Fruit fly (Drosophila melanogaster) whole organism, embryonic: ENCODE results near the gene Cpr73D.

ENCODE experiments used
- CG10543 ChIP-seq: fragments of 200-800 bp; sonication (Bioruptor generic); optimal IDR thresholded peaks from 3 replicates; lab custom pipeline; 2017; ENCODE audit warnings: missing biosample characterization, mild to moderate bottlenecking, missing genetic modification characterization, moderate library complexity
- CG10565 ChIP-seq: fragments of 200-800 bp; sonication (Bioruptor generic); optimal IDR thresholded peaks from 3 replicates; lab custom pipeline; 2016; ENCODE audit warnings: missing biosample characterization, mild to moderate bottlenecking, missing genetic modification characterization
- CG11695 ChIP-seq: fragments of 200-800 bp; sonication (Bioruptor generic); IDR thresholded peaks from 3 replicates; pipeline ENCODE4 v1.3.6; 2022; ENCODE audit warnings: missing biosample characterization, missing genetic modification characterization
- CG12071 ChIP-seq: fragments of 200-800 bp; sonication (Bioruptor generic); optimal IDR thresholded peaks from 3 replicates; lab custom pipeline; 2018; ENCODE audit warnings: missing biosample characterization, mild to moderate bottlenecking, missing genetic modification characterization
- CG12659 ChIP-seq: fragments of 200-800 bp; sonication (Bioruptor generic); optimal IDR thresholded peaks from 3 replicates; lab custom pipeline; 2017; ENCODE audit warnings: mild to moderate bottlenecking, missing biosample characterization, missing genetic modification reagents, missing genetic modification characterization
- CG12769 ChIP-seq: fragments of 200-800 bp; sonication (Bioruptor generic); optimal IDR thresholded peaks from 2 replicates; lab custom pipeline; 2019; ENCODE audit warnings: missing biosample characterization, mild to moderate bottlenecking, missing genetic modification characterization, moderate library complexity
- CG14667 ChIP-seq: fragments of 200-800 bp; sonication (Bioruptor generic); IDR thresholded peaks from 2 replicates; pipeline ENCODE4 v1.3.6; 2022; ENCODE audit warnings: missing biosample characterization, missing genetic modification characterization
- CG17328 ChIP-seq: fragments of 200-800 bp; sonication (Bioruptor generic); IDR thresholded peaks from 2 replicates; pipeline ENCODE4 v1.3.6; 2022; ENCODE audit warnings: missing biosample characterization, missing genetic modification characterization
- CG17829 ChIP-seq: fragments of 200-800 bp; optimal IDR thresholded peaks from 2 replicates; lab custom pipeline; 2019; ENCODE audit warnings: missing biosample characterization, mild to moderate bottlenecking, missing genetic modification characterization, moderate library complexity
- CG18619 ChIP-seq: fragments of 200-800 bp; sonication (Bioruptor generic); optimal IDR thresholded peaks from 3 replicates; lab custom pipeline; 2017; ENCODE audit warnings: missing biosample characterization, mild to moderate bottlenecking, missing genetic modification characterization
- CG30020 ChIP-seq: fragments of 200-800 bp; optimal IDR thresholded peaks from 2 replicates; lab custom pipeline; 2019; ENCODE audit warnings: missing biosample characterization, mild to moderate bottlenecking, missing genetic modification characterization, moderate library complexity
- CG32767 ChIP-seq: fragments of 200-800 bp; sonication (Bioruptor generic); IDR thresholded peaks from 2 replicates; pipeline ENCODE4 v1.3.6; 2022; ENCODE audit warnings: missing biosample characterization, missing genetic modification characterization
- CG4617 ChIP-seq: fragments of 200-800 bp; sonication (Bioruptor generic); optimal IDR thresholded peaks from 3 replicates; lab custom pipeline; 2016; ENCODE audit warnings: missing biosample characterization, missing genetic modification characterization, borderline replicate concordance
- CG6854 ChIP-seq: fragments of 200-800 bp; sonication (Bioruptor generic); optimal IDR thresholded peaks from 3 replicates; lab custom pipeline; 2017; ENCODE audit warnings: missing biosample characterization, mild to moderate bottlenecking, missing genetic modification characterization
- CG7357 ChIP-seq: fragments of 200-800 bp; sonication (Bioruptor generic); IDR thresholded peaks from 3 replicates; pipeline ENCODE4 v1.3.6; 2022; ENCODE audit warnings: missing biosample characterization, missing genetic modification characterization
- CG7987 ChIP-seq: fragments of 200-800 bp; sonication (Bioruptor generic); optimal IDR thresholded peaks from 2 replicates; lab custom pipeline; 2018; ENCODE audit warnings: missing biosample characterization, mild to moderate bottlenecking, missing genetic modification characterization, moderate library complexity
- CHES-1-like ChIP-seq: fragments of 200-800 bp; sonication (Bioruptor generic); optimal IDR thresholded peaks from 2 replicates; lab custom pipeline; 2016; ENCODE audit warnings: missing biosample characterization, missing genetic modification characterization
- E2f2 ChIP-seq: fragments of 200-800 bp; sonication (Bioruptor generic); IDR thresholded peaks from 2 replicates; pipeline ENCODE4 v1.3.6; 2022; ENCODE audit warnings: missing biosample characterization, missing genetic modification characterization
- Hr78 ChIP-seq, 2 experiments: fragments of 200-800 bp in 1 of 2; fragments of >200 bp in 1 of 2; sonication (Bioruptor generic) in 1 of 2; optimal IDR thresholded peaks; 2 replicates each; lab custom pipeline; 2017 to 2019; ENCODE audit warnings: missing biosample characterization in 2 of 2, missing genetic modification characterization in 2 of 2, mild to moderate bottlenecking in 1 of 2, moderate library complexity in 1 of 2
- Mrtf ChIP-seq: fragments of 200-800 bp; sonication (Bioruptor generic); IDR thresholded peaks from 3 replicates; pipeline ENCODE4 v1.3.6; 2022; ENCODE audit warnings: missing biosample characterization, missing genetic modification characterization
- NfI ChIP-seq: fragments of 200-800 bp; sonication (Bioruptor generic); optimal IDR thresholded peaks from 3 replicates; lab custom pipeline; 2018; ENCODE audit warnings: missing biosample characterization, mild to moderate bottlenecking, missing genetic modification characterization, moderate library complexity
- PHDP ChIP-seq: fragments of 200-800 bp; sonication (Bioruptor generic); optimal IDR thresholded peaks from 3 replicates; lab custom pipeline; 2018; ENCODE audit warnings: missing biosample characterization, mild to moderate bottlenecking, missing genetic modification characterization, moderate library complexity
- Ptx1 ChIP-seq: fragments of 200-800 bp; sonication (Bioruptor generic); IDR thresholded peaks from 2 replicates; pipeline ENCODE4 v1.3.6; 2022; ENCODE audit warnings: missing biosample characterization, missing genetic modification characterization
- Tbp ChIP-seq: fragments of >200 bp; optimal IDR thresholded peaks from 2 replicates; lab custom pipeline; 2018; ENCODE audit warnings: missing biosample characterization, missing genetic modification characterization
- Trl ChIP-seq, 3 experiments: fragments of >200 bp in 2 of 3; fragments of 200-800 bp in 1 of 3; sonication (Bioruptor generic) in 1 of 3; optimal IDR thresholded peaks; 2 replicates in 1 of 3; 3 replicates in 2 of 3; lab custom pipeline; 2016 to 2017; ENCODE audit warnings: missing biosample characterization in 1 of 3, missing genetic modification characterization in 1 of 3
- Xbp1 ChIP-seq: fragments of 200-800 bp; sonication (Bioruptor generic); optimal IDR thresholded peaks from 3 replicates; lab custom pipeline; 2016; ENCODE audit warnings: missing biosample characterization, mild to moderate bottlenecking, missing genetic modification characterization
- ac ChIP-seq: fragments of 200-800 bp; sonication (Bioruptor generic); optimal IDR thresholded peaks from 3 replicates; lab custom pipeline; 2017; ENCODE audit warnings: missing biosample characterization, mild to moderate bottlenecking, missing genetic modification characterization
- cato ChIP-seq: fragments of 200-800 bp; sonication (Bioruptor generic); optimal IDR thresholded peaks from 2 replicates; lab custom pipeline; 2016; ENCODE audit warnings: missing biosample characterization, missing genetic modification characterization, borderline replicate concordance
- chinmo ChIP-seq: fragments of 200-800 bp; sonication (Bioruptor generic); IDR thresholded peaks from 4 replicates; pipeline ENCODE4 v1.3.6; 2022; ENCODE audit warnings: missing biosample characterization, missing genetic modification characterization; ENCODE audit not compliant: partially characterized antibody
- dpn ChIP-seq, 2 experiments: fragments of 200-800 bp; sonication (Bioruptor generic); optimal IDR thresholded peaks; 3 replicates each; lab custom pipeline; 2016; ENCODE audit warnings: missing biosample characterization in 2 of 2, missing genetic modification characterization in 2 of 2
- ems ChIP-seq: fragments of 200-800 bp; sonication (Bioruptor generic); optimal IDR thresholded peaks from 3 replicates; lab custom pipeline; 2016; ENCODE audit warnings: missing biosample characterization, missing genetic modification characterization
- en ChIP-seq: fragments of 200-800 bp; sonication (Bioruptor generic); optimal IDR thresholded peaks from 2 replicates; lab custom pipeline; 2016; ENCODE audit warnings: missing biosample characterization, missing genetic modification characterization
- ewg ChIP-seq: fragments of 200-800 bp; sonication (Bioruptor generic); optimal IDR thresholded peaks from 3 replicates; lab custom pipeline; 2017; ENCODE audit warnings: mild to moderate bottlenecking, missing biosample characterization, missing genetic modification reagents, missing genetic modification characterization
- eyg ChIP-seq: fragments of 200-800 bp; sonication (Bioruptor generic); optimal IDR thresholded peaks from 3 replicates; lab custom pipeline; 2016; ENCODE audit warnings: missing biosample characterization, missing genetic modification characterization
- gce ChIP-seq: fragments of 200-800 bp; sonication (Bioruptor generic); IDR thresholded peaks from 3 replicates; pipeline ENCODE4 v1.3.6; 2022; ENCODE audit warnings: missing biosample characterization, missing genetic modification characterization
- gcm2 ChIP-seq: fragments of 200-800 bp; sonication (Bioruptor generic); optimal IDR thresholded peaks from 2 replicates; lab custom pipeline; 2016; ENCODE audit warnings: missing biosample characterization, missing genetic modification characterization
- hbn ChIP-seq: fragments of 200-800 bp; sonication (Bioruptor generic); IDR thresholded peaks from 2 replicates; pipeline ENCODE4 v1.3.6; 2022; ENCODE audit warnings: missing biosample characterization, missing genetic modification characterization; ENCODE audit not compliant: partially characterized antibody
- lilli ChIP-seq: fragments of 200-800 bp; sonication (Bioruptor generic); optimal IDR thresholded peaks from 3 replicates; lab custom pipeline; 2016; ENCODE audit warnings: missing biosample characterization, missing genetic modification characterization
- lmd ChIP-seq: fragments of 200-800 bp; sonication (Bioruptor generic); IDR thresholded peaks from 2 replicates; pipeline ENCODE4 v1.3.6; 2022; ENCODE audit warnings: missing biosample characterization, missing genetic modification characterization
- mld ChIP-seq: fragments of 200-800 bp; sonication (Bioruptor generic); IDR thresholded peaks from 3 replicates; pipeline ENCODE4 v1.3.6; 2022; ENCODE audit warnings: missing biosample characterization, missing genetic modification characterization; ENCODE audit not compliant: partially characterized antibody
- nerfin-2 ChIP-seq: fragments of 200-800 bp; sonication (Bioruptor generic); IDR thresholded peaks from 2 replicates; pipeline ENCODE4 v1.3.6; 2022; ENCODE audit warnings: missing biosample characterization, missing genetic modification characterization; ENCODE audit not compliant: partially characterized antibody
- p53 ChIP-seq: fragments of 200-800 bp; sonication (Bioruptor generic); optimal IDR thresholded peaks from 2 replicates; lab custom pipeline; 2016; ENCODE audit warnings: missing biosample characterization, missing genetic modification characterization
- pho ChIP-seq: fragments of 200-800 bp; sonication (Bioruptor generic); optimal IDR thresholded peaks from 2 replicates; lab custom pipeline; 2016; ENCODE audit warnings: missing biosample characterization, missing genetic modification characterization
- prd ChIP-seq, 3 experiments: fragments of >200 bp in 2 of 3; fragments of 200-800 bp in 1 of 3; sonication (Bioruptor generic) in 1 of 3; optimal IDR thresholded peaks in 2 of 3; IDR thresholded peaks in 1 of 3; 2 replicates in 2 of 3; 3 replicates in 1 of 3; pipeline versions ENCODE4 v1.3.6 to Lab custom; 2017 to 2022; ENCODE audit warnings: missing biosample characterization in 1 of 3, missing genetic modification characterization in 1 of 3
- repo ChIP-seq: fragments of 200-800 bp; sonication (Bioruptor generic); optimal IDR thresholded peaks from 2 replicates; lab custom pipeline; 2016; ENCODE audit warnings: missing biosample characterization, missing genetic modification characterization
- ro ChIP-seq: fragments of 200-800 bp; sonication (Bioruptor generic); IDR thresholded peaks from 2 replicates; pipeline ENCODE4 v1.3.6; 2022; ENCODE audit warnings: missing biosample characterization, missing genetic modification characterization
- run ChIP-seq: fragments of 200-800 bp; sonication (Bioruptor generic); optimal IDR thresholded peaks from 3 replicates; lab custom pipeline; 2018; ENCODE audit warnings: missing biosample characterization, mild to moderate bottlenecking, missing genetic modification characterization
- slp2 ChIP-seq: fragments of 200-800 bp; sonication (Bioruptor generic); optimal IDR thresholded peaks from 2 replicates; lab custom pipeline; 2016; ENCODE audit warnings: missing biosample characterization, missing genetic modification characterization
- sr ChIP-seq: fragments of 200-800 bp; sonication (Bioruptor generic); IDR thresholded peaks from 3 replicates; pipeline ENCODE4 v1.3.6; 2022; ENCODE audit warnings: missing biosample characterization, missing genetic modification characterization
- z ChIP-seq: fragments of 200-800 bp; sonication (Bioruptor generic); IDR thresholded peaks from 3 replicates; pipeline ENCODE4 v1.3.6; 2022; ENCODE audit warnings: missing biosample characterization, missing genetic modification characterization

Cpr73D gene

DNA sequence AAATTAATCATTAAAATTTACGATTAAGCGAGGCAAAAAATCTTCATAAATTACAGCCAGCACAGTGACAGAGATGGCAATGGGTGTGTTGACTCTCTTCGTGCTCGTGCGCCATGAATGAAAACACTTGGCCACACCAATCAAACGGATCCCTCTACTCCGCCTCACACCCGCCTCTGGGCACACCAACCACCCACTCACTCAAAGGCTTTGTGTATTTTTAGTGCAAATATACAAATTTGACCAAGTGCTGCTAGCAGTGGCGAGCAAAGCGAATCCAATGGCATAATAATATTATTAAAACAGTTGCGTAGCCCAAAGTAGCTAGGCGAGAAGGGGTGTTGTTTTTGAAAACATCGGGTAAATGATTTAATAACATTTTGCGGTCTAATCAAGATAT, 67.9 kb downstream of the Cpr73D start (continued):
- no peak for TF ChIP-seq CG14667 (GFP tag; lab: Robert Waterston, UW)
- no peak for TF ChIP-seq lilli (GFP tag; lab: Kevin White, UChicago)
- TF ChIP-seq p53 (GFP tag; lab: Kevin White, UChicago) = no peak
- no peak for TF ChIP-seq ems (GFP tag; lab: Kevin White, UChicago)
- no peak for TF ChIP-seq hbn (GFP tag; lab: Robert Waterston, UW)
- TF ChIP-seq gce = 0 out of 3 replicates have a peak, but pooled peaks have one; percentile 37
- TF ChIP-seq cato (GFP tag; lab: Kevin White, UChicago) = no peak
- TF ChIP-seq CG30020 (tag; lab: Kevin White, UChicago) = no peak
- peak; percentile 72; the same call in 2 of the 3 replicates for TF ChIP-seq sr (GFP tag; lab: Robert Waterston, UW)
- peak; percentile 7; the same call in 1 of the 2 replicates for TF ChIP-seq E2f2 (GFP tag; lab: Robert Waterston, UW)
- TF ChIP-seq CG32767 (GFP tag; lab: Robert Waterston, UW) = no peak
- no peak for TF ChIP-seq lmd (GFP tag; lab: Robert Waterston, UW)
- no peak for TF ChIP-seq CG6854 (GFP tag; lab: Kevin White, UChicago)
- TF ChIP-seq Trl (optimal IDR thresholded peaks at IDR 0.05; lab: Kevin White, UChicago) = no peak
- TF ChIP-seq Trl (GFP tag; optimal IDR thresholded peaks at IDR 0.05; lab: Kevin White, UChicago) = no peak
- no peak for TF ChIP-seq slp2 (GFP tag; lab: Kevin White, UChicago)
- TF ChIP-seq CG12659 (GFP tag; lab: Kevin White, UChicago) = no peak
- TF ChIP-seq prd (optimal IDR thresholded peaks at IDR 0.05; lab: Kevin White, UChicago) = no peak
- TF ChIP-seq prd (GFP tag; IDR thresholded peaks at IDR 0.05; lab: Robert Waterston, UW) = no peak
- no peak for TF ChIP-seq en (GFP tag; lab: Kevin White, UChicago)
- TF ChIP-seq CG18619 = no peak
- no peak for TF ChIP-seq dpn (GFP tag; optimal IDR thresholded peaks at IDR 0.05; lab: Kevin White, UChicago)
- TF ChIP-seq ac (GFP tag; lab: Kevin White, UChicago) = no peak
- peak; percentile 4 for TF ChIP-seq CG12071 (GFP tag; lab: Kevin White, UChicago)
- TF ChIP-seq gcm2 (GFP tag; lab: Kevin White, UChicago) = no peak
- no peak for TF ChIP-seq CHES-1-like (GFP tag; lab: Kevin White, UChicago)
- no peak for TF ChIP-seq Xbp1 (GFP tag; lab: Kevin White, UChicago)
- TF ChIP-seq ro = no peak
- no peak for TF ChIP-seq NfI
- no peak for TF ChIP-seq Hr78 (GFP tag; optimal IDR thresholded peaks at IDR 0.05; lab: Kevin White, UChicago)
- TF ChIP-seq run (tag; lab: Kevin White, UChicago) = no peak
- no peak for TF ChIP-seq repo (GFP tag; lab: Kevin White, UChicago)
- TF ChIP-seq CG10543 = no peak
- no peak for TF ChIP-seq CG10565 (GFP tag; lab: Kevin White, UChicago)
- no peak for TF ChIP-seq mld (GFP tag; lab: Robert Waterston, UW)
- TF ChIP-seq nerfin-2 = no peak
- no peak for TF ChIP-seq CG4617
- no peak for TF ChIP-seq eyg (GFP tag; lab: Kevin White, UChicago)
- no peak for TF ChIP-seq CG17328 (GFP tag; lab: Robert Waterston, UW)
- TF ChIP-seq Mrtf (GFP tag; lab: Robert Waterston, UW) = no peak
- no peak for TF ChIP-seq ewg (GFP tag; lab: Kevin White, UChicago)
- TF ChIP-seq Ptx1 (GFP tag; lab: Robert Waterston, UW) = no peak
- no peak for TF ChIP-seq Tbp (GFP tag; lab: Kevin White, UChicago)
- peak; percentile 5 for TF ChIP-seq CG7987
- TF ChIP-seq z (GFP tag; lab: Robert Waterston, UW) = no peak
- TF ChIP-seq CG17829 (tag; lab: Kevin White, UChicago) = no peak
- no peak for TF ChIP-seq pho
- no peak for TF ChIP-seq chinmo (GFP tag; lab: Robert Waterston, UW)
- no peak for TF ChIP-seq PHDP (tag; lab: Kevin White, UChicago)
- peak; percentile 57 for TF ChIP-seq CG12769
- TF ChIP-seq CG7357 (GFP tag; lab: Robert Waterston, UW) = no peak
- TF ChIP-seq CG11695 (GFP tag; lab: Robert Waterston, UW) = 0 out of 3 replicates have a peak, but pooled peaks have one; percentile 13
